Fruit fly (Drosophila melanogaster): ENCODE data around the gene CG5645.
A peak's percentile ranks its signal among the peaks of the same experiment; 100 is the strongest.

CG5645 gene

DNA sequence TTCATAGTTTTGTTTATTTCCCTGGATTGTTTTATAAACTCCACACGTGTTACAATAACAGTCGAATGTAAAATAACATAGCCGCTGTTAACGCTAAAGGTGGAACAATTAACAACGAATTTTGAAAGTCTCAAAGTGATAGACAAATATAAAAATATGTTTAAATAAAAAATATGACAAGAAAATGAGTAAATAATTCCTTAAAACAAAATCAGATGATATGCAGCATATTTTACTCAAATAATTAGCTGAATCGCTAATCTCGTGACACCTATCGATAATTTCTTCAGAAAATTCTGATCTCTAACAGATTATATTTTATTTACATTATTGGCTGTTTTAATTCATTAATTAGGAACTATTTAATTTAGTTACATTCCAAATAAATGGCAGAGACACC, at the start of gene CG5645, which contains the start of gene Atg12 (continued):
- TF ChIP-seq CG10959 (GFP tag; IDR thresholded peaks at IDR 0.05), result no peak
- no peak for TF ChIP-seq CG31365 (tag; optimal IDR thresholded peaks at IDR 0.05)
- TF ChIP-seq Vsx1 (GFP tag; optimal IDR thresholded peaks at IDR 0.05), result peak; percentile 97
- TF ChIP-seq CG10321 (GFP tag; IDR thresholded peaks at IDR 0.05), result no peak
- 0 out of 2 replicates have a peak, but pooled peaks have one; percentile 16 for TF ChIP-seq seq (GFP tag; IDR thresholded peaks at IDR 0.05)
- TF ChIP-seq CG12071 (GFP tag; optimal IDR thresholded peaks at IDR 0.05), result no peak
- peak; percentile 4 for TF ChIP-seq CrebB (tag; optimal IDR thresholded peaks at IDR 0.05)
- no peak for TF ChIP-seq zf30C (GFP tag; optimal IDR thresholded peaks at IDR 0.05)
- no peak for TF ChIP-seq mld (GFP tag; IDR thresholded peaks at IDR 0.05; ENCODE audit: partially characterized antibody)
- no peak for TF ChIP-seq HLHmδ (GFP tag; optimal IDR thresholded peaks at IDR 0.05)
- no peak for TF ChIP-seq br (optimal IDR thresholded peaks at IDR 0.05)
- peak; percentile 88 for TF ChIP-seq row (GFP tag; IDR thresholded peaks at IDR 0.05)
- TF ChIP-seq Abd-B (GFP tag; optimal IDR thresholded peaks at IDR 0.05), result peak; percentile 70
- no peak for TF ChIP-seq z (GFP tag; IDR thresholded peaks at IDR 0.05)
- TF ChIP-seq CG1529 (GFP tag; optimal IDR thresholded peaks at IDR 0.05), result no peak
- TF ChIP-seq CG34224 (GFP tag; IDR thresholded peaks at IDR 0.05; ENCODE audit: partially characterized antibody), result peak; percentile 82
- TF ChIP-seq kah (GFP tag; optimal IDR thresholded peaks at IDR 0.05), result no peak
- TF ChIP-seq CG6254 (GFP tag; optimal IDR thresholded peaks at IDR 0.05), result peak; percentile 17
- TF ChIP-seq cad (GFP tag; optimal IDR thresholded peaks at IDR 0.05), result no peak
- TF ChIP-seq CG17802 (tag; optimal IDR thresholded peaks at IDR 0.05), result no peak
- TF ChIP-seq CG15479 (GFP tag; optimal IDR thresholded peaks at IDR 0.05), result no peak
- TF ChIP-seq amos (GFP tag; IDR thresholded peaks at IDR 0.05; ENCODE audit: partially characterized antibody), result peak; percentile 78
- peak in 1 of 2 experiments; percentile 28 for TF ChIP-seq Pdp1 (GFP tag; optimal IDR thresholded peaks at IDR 0.05)
- TF ChIP-seq CG2120 (GFP tag; optimal IDR thresholded peaks at IDR 0.05), result peak; percentile 65
- peak; percentile 46 for TF ChIP-seq CG7987 (GFP tag; optimal IDR thresholded peaks at IDR 0.05)
- peak; percentile 79 for TF ChIP-seq tin (GFP tag; optimal IDR thresholded peaks at IDR 0.05)
- no peak for TF ChIP-seq CG9876 (GFP tag; optimal IDR thresholded peaks at IDR 0.05)
- no peak for TF ChIP-seq Drgx (GFP tag; IDR thresholded peaks at IDR 0.05)
- TF ChIP-seq CG13624 (GFP tag; optimal IDR thresholded peaks at IDR 0.05), result no peak
- TF ChIP-seq Nf-YA (GFP tag; IDR thresholded peaks at IDR 0.05), result peak; percentile 21; the same call in 1 of the 2 replicates
- peak; percentile 77 for TF ChIP-seq Bgb (GFP tag; IDR thresholded peaks at IDR 0.05; ENCODE audit: partially characterized antibody)
- no peak for TF ChIP-seq oc (tag; optimal IDR thresholded peaks at IDR 0.05)
- TF ChIP-seq dan (GFP tag; IDR thresholded peaks at IDR 0.05), result no peak
- TF ChIP-seq peb (GFP tag; IDR thresholded peaks at IDR 0.05), result no peak
- peak; percentile 16 for TF ChIP-seq vfl (GFP tag; optimal IDR thresholded peaks at IDR 0.05)
- no peak for TF ChIP-seq HHEX (GFP tag; optimal IDR thresholded peaks at IDR 0.05)
- TF ChIP-seq ato (GFP tag; IDR thresholded peaks at IDR 0.05; ENCODE audit: partially characterized antibody), result peak; percentile 17; the same call in 1 of the 2 replicates
- no peak for TF ChIP-seq Asciz (GFP tag; optimal IDR thresholded peaks at IDR 0.05)
- peak; percentile 44 for TF ChIP-seq caup (GFP tag; optimal IDR thresholded peaks at IDR 0.05; ENCODE audit: severe bottlenecking)
- TF ChIP-seq CG1603 (tag; optimal IDR thresholded peaks at IDR 0.05), result peak; percentile 44
- peak; percentile 62 for TF ChIP-seq grau (tag; optimal IDR thresholded peaks at IDR 0.05)
- no peak for TF ChIP-seq Elba2 (GFP tag; optimal IDR thresholded peaks at IDR 0.05)
- TF ChIP-seq CG10267 (tag; optimal IDR thresholded peaks at IDR 0.05), result peak; percentile 78
- TF ChIP-seq tll (GFP tag; optimal IDR thresholded peaks at IDR 0.05), result no peak
- TF ChIP-seq org-1 (GFP tag; optimal IDR thresholded peaks at IDR 0.05), result no peak
- peak; percentile 76 for TF ChIP-seq sob (GFP tag; IDR thresholded peaks at IDR 0.05)
- TF ChIP-seq sens-2 (GFP tag; IDR thresholded peaks at IDR 0.05), result no peak
- peak; percentile 56 for TF ChIP-seq slou (GFP tag; optimal IDR thresholded peaks at IDR 0.05)
- peak; percentile 4 for TF ChIP-seq Hsf (GFP tag; optimal IDR thresholded peaks at IDR 0.05)
- TF ChIP-seq abd-A (tag; optimal IDR thresholded peaks at IDR 0.05), result no peak
- TF ChIP-seq Dfd (GFP tag; optimal IDR thresholded peaks at IDR 0.05), result no peak
